Fruit fly (Drosophila melanogaster): ENCODE data around the gene CG43318.

CG43318 gene

dm6 chr3R:15833332-15833731, at the start of gene CG43318:
TSS of gene CG43318 (minus strand) at chr3R:15833432.
- TF ChIP-seq CG17801 (GFP tag; optimal IDR thresholded peaks at IDR 0.05; ENCODE audit: partially characterized antibody) = no peak

- TF ChIP-seq CG17801 (GFP tag; optimal IDR thresholded peaks at IDR 0.05; ENCODE audit: partially characterized antibody) = no peak
These were observed 42.4 kb upstream of the CG43318 start, which contains the start of gene CG31183 for dm6 chr3R:15875611-15876010. TSS of gene CG31183 (minus strand) at chr3R:15875939.

- TF ChIP-seq CG17801 (GFP tag; optimal IDR thresholded peaks at IDR 0.05; ENCODE audit: partially characterized antibody) = no peak
These were observed 39.7 kb upstream of the CG43318 start for dm6 chr3R:15872829-15873440.

- TF ChIP-seq CG17801 (GFP tag; optimal IDR thresholded peaks at IDR 0.05; ENCODE audit: partially characterized antibody) = no peak
These were observed 26.7 kb upstream of the CG43318 start, which contains the start of gene CG9632 for dm6 chr3R:15859896-15860295. TSS of gene CG9632 (plus strand) at chr3R:15860196.

- TF ChIP-seq CG17801 (GFP tag; optimal IDR thresholded peaks at IDR 0.05; ENCODE audit: partially characterized antibody) = peak; percentile 42
These were observed 24.0 kb upstream of the CG43318 start, which contains the start of gene Hmt-1 for dm6 chr3R:15857189-15857767. TSS of gene Hmt-1 (minus strand) at chr3R:15857470.

- TF ChIP-seq CG17801 (GFP tag; optimal IDR thresholded peaks at IDR 0.05; ENCODE audit: partially characterized antibody) = no peak
These were observed 20.1 kb upstream of the CG43318 start, which contains the start of gene cv-d for dm6 chr3R:15853347-15853746. TSS of gene cv-d (minus strand) at chr3R:15853581.

dm6 chr3R:15851912-15852311, 18.7 kb upstream of the CG43318 start:
- TF ChIP-seq CG17801 (GFP tag; optimal IDR thresholded peaks at IDR 0.05; ENCODE audit: partially characterized antibody) = no peak

dm6 chr3R:15846234-15846633, 13.0 kb upstream of the CG43318 start, which contains the start of gene CG4546:
TSS of gene CG4546 (plus strand) at chr3R:15846534.
- no peak for TF ChIP-seq CG17801 (GFP tag; optimal IDR thresholded peaks at IDR 0.05; ENCODE audit: partially characterized antibody)

dm6 chr3R:15839294-15839693, 6.1 kb upstream of the CG43318 start, which contains the start of gene Pbp45:
TSS of gene Pbp45 (minus strand) at chr3R:15839515.
- TF ChIP-seq CG17801 (GFP tag; optimal IDR thresholded peaks at IDR 0.05; ENCODE audit: partially characterized antibody) = no peak

- peak; percentile 77 for TF ChIP-seq CG17801 (GFP tag; optimal IDR thresholded peaks at IDR 0.05; ENCODE audit: partially characterized antibody)
These were observed 3.9 kb upstream of the CG43318 start, which contains the start of the genes ND-23 and spn-E for dm6 chr3R:15836864-15837824. TSS of gene ND-23 (minus strand) at chr3R:15837117. TSS of gene spn-E (plus strand) at chr3R:15837419.

- no peak for TF ChIP-seq CG17801 (GFP tag; optimal IDR thresholded peaks at IDR 0.05; ENCODE audit: partially characterized antibody)
These were observed 1.3 kb upstream of the CG43318 start, which contains the start of the genes CG43317 and Arpc3A for dm6 chr3R:15834375-15835031. TSS of gene CG43317 (minus strand) at chr3R:15834425. TSS of gene Arpc3A (plus strand) at chr3R:15834648.

dm6 chr3R:15832525-15832924, 707 bp downstream of the CG43318 start, which contains the start of gene rec:
TSS of gene rec (minus strand) at chr3R:15832632.
- TF ChIP-seq CG17801 (GFP tag; optimal IDR thresholded peaks at IDR 0.05; ENCODE audit: partially characterized antibody) = no peak

dm6 chr3R:15827559-15827958, 5.7 kb downstream of the CG43318 start:
- TF ChIP-seq CG17801 (GFP tag; optimal IDR thresholded peaks at IDR 0.05; ENCODE audit: partially characterized antibody) = no peak

- TF ChIP-seq CG17801 (GFP tag; optimal IDR thresholded peaks at IDR 0.05; ENCODE audit: partially characterized antibody) = no peak
These were observed 7.7 kb downstream of the CG43318 start, which contains the start of gene CG4576 for dm6 chr3R:15825521-15825920. TSS of gene CG4576 (plus strand) at chr3R:15825747.

Measured in ovary, adult (tissue).